Worm (Caenorhabditis elegans): ENCODE measurements around the gene C05D9.9.

ce11 chrX:1128503-1129036 is 4.5 kb upstream of the C05D9.9 start, which contains the start of gene snx-1:
- TF ChIP-seq ama-1 (optimal IDR thresholded peaks at IDR 0.05) (no peak), jun-1 (tag; optimal IDR thresholded peaks at IDR 0.05) (peak; percentile 61), nhr-12 (tag; optimal IDR thresholded peaks at IDR 0.05) (no peak), aly-2 (tag; optimal IDR thresholded peaks at IDR 0.05) (no peak), zag-1 (tag; optimal IDR thresholded peaks at IDR 0.05) (no peak), elt-3 (tag; optimal IDR thresholded peaks at IDR 0.05) (no peak), ceh-82 (tag; optimal IDR thresholded peaks at IDR 0.05) (no peak)

Measured in whole organism, L3 larva.